Worm (Caenorhabditis elegans) whole organism, young adult: ENCODE measurements around the gene aqp-10.

Experiments
- B0261.1 ChIP-seq: sonication (generic microtip); optimal IDR thresholded peaks from 2 replicates; lab custom pipeline; 2016; ENCODE audit warnings: mild to moderate bottlenecking, missing genetic modification characterization, moderate library complexity, missing compliant biosample characterization
- F23B12.7 ChIP-seq: sonication (generic microtip); optimal IDR thresholded peaks from 2 replicates; lab custom pipeline; 2017; ENCODE audit warnings: missing genetic modification characterization, mild to moderate bottlenecking, missing compliant biosample characterization, antibody characterized with exemption, moderate library complexity; ENCODE audit not compliant: insufficient read depth
- F39B2.1 ChIP-seq: fragments of 200-800 bp; sonication (Bioruptor generic); IDR thresholded peaks from 2 replicates; pipeline ENCODE4 v1.3.6; 2022; ENCODE audit warnings: missing genetic modification reagents, missing genetic modification characterization, missing compliant biosample characterization
- F49E8.2 ChIP-seq: sonication (generic microtip); optimal IDR thresholded peaks from 3 replicates; lab custom pipeline; 2017; ENCODE audit warnings: missing genetic modification characterization, mild to moderate bottlenecking, missing compliant biosample characterization, antibody characterized with exemption, moderate library complexity; ENCODE audit not compliant: insufficient read depth
- F52B5.7 ChIP-seq: sonication (generic microtip); optimal IDR thresholded peaks from 2 replicates; lab custom pipeline; 2016; ENCODE audit warnings: mild to moderate bottlenecking, missing genetic modification characterization, missing compliant biosample characterization
- F55B11.4 ChIP-seq: sonication (generic microtip); optimal IDR thresholded peaks from 2 replicates; lab custom pipeline; 2016; ENCODE audit warnings: missing compliant biosample characterization, missing genetic modification characterization, borderline replicate concordance; ENCODE audit not compliant: insufficient read depth
- F57A8.1 ChIP-seq: fragments of 200-800 bp; sonication (Bioruptor generic); optimal IDR thresholded peaks from 2 replicates; lab custom pipeline; 2018; ENCODE audit warnings: mild to moderate bottlenecking, missing genetic modification characterization, moderate library complexity, missing compliant biosample characterization
- T26A5.8 ChIP-seq: sonication (generic microtip); optimal IDR thresholded peaks from 2 replicates; lab custom pipeline; 2016; ENCODE audit warnings: missing genetic modification characterization, missing compliant biosample characterization
- Y53F4B.3 ChIP-seq: fragments of 200-800 bp; sonication (Bioruptor generic); IDR thresholded peaks from 2 replicates; pipeline ENCODE4 v1.3.6; 2022; ENCODE audit warnings: missing genetic modification reagents, missing genetic modification characterization, missing compliant biosample characterization
- Y67H2A.10 ChIP-seq: fragments of 200-800 bp; sonication (Bioruptor generic); conservative IDR thresholded peaks from 2 replicates; pipeline ENCODE4 v1.3.6; 2022; ENCODE audit warnings: missing genetic modification reagents, missing genetic modification characterization, missing compliant biosample characterization
- athp-1 ChIP-seq: sonication (generic microtip); optimal IDR thresholded peaks from 2 replicates; lab custom pipeline; 2017; ENCODE audit warnings: mild to moderate bottlenecking, missing genetic modification characterization, missing compliant biosample characterization
- bed-2 ChIP-seq: fragments of 200-800 bp; sonication (Bioruptor generic); IDR thresholded peaks from 2 replicates; pipeline ENCODE4 v1.3.6; 2022; ENCODE audit warnings: missing genetic modification reagents, missing genetic modification characterization, missing compliant biosample characterization
- cebp-1 ChIP-seq, 2 experiments: fragments of 200-800 bp in 1 of 2; sonication (Bioruptor generic) in 1 of 2; sonication (generic microtip) in 1 of 2; IDR thresholded peaks in 1 of 2; optimal IDR thresholded peaks in 1 of 2; 2 replicates each; pipeline versions ENCODE4 v1.3.6 to Lab custom; 2017 to 2022; ENCODE audit warnings: missing compliant biosample characterization in 2 of 2, missing genetic modification characterization in 2 of 2, mild to moderate bottlenecking in 1 of 2, missing genetic modification reagents in 1 of 2, moderate library complexity in 1 of 2
- ceh-100 ChIP-seq: fragments of 200-800 bp; sonication (Bioruptor generic); IDR thresholded peaks from 2 replicates; pipeline ENCODE4 v1.3.6; 2022; ENCODE audit warnings: missing genetic modification reagents, missing genetic modification characterization, missing compliant biosample characterization
- ceh-58 ChIP-seq: fragments of 200-800 bp; sonication (Bioruptor generic); IDR thresholded peaks from 2 replicates; pipeline ENCODE4 v1.3.6; 2022; ENCODE audit warnings: missing genetic modification characterization, missing compliant biosample characterization
- ceh-91 ChIP-seq: fragments of 200-800 bp; sonication (Bioruptor generic); IDR thresholded peaks from 2 replicates; pipeline ENCODE4 v1.3.6; 2022; ENCODE audit warnings: missing genetic modification reagents, missing genetic modification characterization, missing compliant biosample characterization
- dox-1 ChIP-seq: fragments of 200-800 bp; sonication (Bioruptor generic); IDR thresholded peaks from 2 replicates; pipeline ENCODE4 v1.3.6; 2022; ENCODE audit warnings: missing genetic modification reagents, missing genetic modification characterization, missing compliant biosample characterization
- dpff-1 ChIP-seq: sonication (generic microtip); optimal IDR thresholded peaks from 2 replicates; lab custom pipeline; 2017; ENCODE audit warnings: mild to moderate bottlenecking, missing genetic modification characterization, missing compliant biosample characterization
- egl-44 ChIP-seq: fragments of 200-800 bp; sonication (Bioruptor generic); IDR thresholded peaks from 2 replicates; pipeline ENCODE4 v1.3.6; 2022; ENCODE audit warnings: missing genetic modification reagents, missing genetic modification characterization, missing compliant biosample characterization
- hrde-1 ChIP-seq: sonication (generic microtip); optimal IDR thresholded peaks from 2 replicates; lab custom pipeline; 2016; ENCODE audit warnings: missing genetic modification characterization, mild to moderate bottlenecking, missing compliant biosample characterization, moderate library complexity, missing genotype, missing genetic modification reagents, borderline replicate concordance
- lag-1 ChIP-seq: fragments of 200-800 bp; sonication (Bioruptor generic); IDR thresholded peaks from 2 replicates; pipeline ENCODE4 v1.3.6; 2022; ENCODE audit warnings: missing genetic modification reagents, missing genetic modification characterization, missing compliant biosample characterization
- lin-54 ChIP-seq: fragments of 200-800 bp; sonication (Bioruptor generic); optimal IDR thresholded peaks from 2 replicates; lab custom pipeline; 2018; ENCODE audit warnings: mild to moderate bottlenecking, missing genetic modification characterization, missing compliant biosample characterization
- lir-1 ChIP-seq: fragments of 200-800 bp; sonication (Bioruptor generic); conservative IDR thresholded peaks from 2 replicates; pipeline ENCODE4 v1.3.6; 2022; ENCODE audit warnings: missing genetic modification reagents, missing genetic modification characterization, missing compliant biosample characterization
- lsy-27 ChIP-seq: sonication (generic microtip); optimal IDR thresholded peaks from 2 replicates; lab custom pipeline; 2017; ENCODE audit warnings: missing genetic modification characterization, mild to moderate bottlenecking, missing compliant biosample characterization, antibody characterized with exemption, missing genotype, borderline replicate concordance; ENCODE audit not compliant: insufficient read depth
- mcd-1 ChIP-seq: fragments of 200-800 bp; sonication (Bioruptor generic); IDR thresholded peaks from 2 replicates; pipeline ENCODE4 v1.3.6; 2022; ENCODE audit warnings: missing genetic modification reagents, missing genetic modification characterization, missing compliant biosample characterization
- mel-28 ChIP-seq: sonication (generic microtip); optimal IDR thresholded peaks from 2 replicates; lab custom pipeline; 2016; ENCODE audit warnings: borderline replicate concordance, mild to moderate bottlenecking, missing genetic modification characterization, missing compliant biosample characterization
- nfya-2 ChIP-seq: fragments of 200-800 bp; sonication (Bioruptor generic); IDR thresholded peaks from 2 replicates; pipeline ENCODE4 v1.3.6; 2022; ENCODE audit warnings: missing genetic modification reagents, missing genetic modification characterization, missing compliant biosample characterization
- nhr-80 ChIP-seq: sonication (generic microtip); optimal IDR thresholded peaks from 2 replicates; lab custom pipeline; 2016; ENCODE audit warnings: missing genetic modification characterization, missing compliant biosample characterization
- sdz-38 ChIP-seq: sonication (generic microtip); optimal IDR thresholded peaks from 2 replicates; lab custom pipeline; 2016; ENCODE audit warnings: missing genotype, missing genetic modification characterization, missing compliant biosample characterization
- sea-2 ChIP-seq: fragments of 200-800 bp; sonication (Bioruptor generic); IDR thresholded peaks from 2 replicates; pipeline ENCODE4 v1.3.6; 2022; ENCODE audit warnings: missing genetic modification characterization, missing compliant biosample characterization
- snpc-1.1 ChIP-seq: sonication (generic microtip); optimal IDR thresholded peaks from 2 replicates; lab custom pipeline; 2017; ENCODE audit warnings: missing genetic modification characterization, mild to moderate bottlenecking, missing compliant biosample characterization, antibody characterized with exemption, moderate library complexity, missing genotype, missing genetic modification reagents; ENCODE audit not compliant: insufficient read depth
- snpc-4 ChIP-seq, 5 experiments: fragments of 150-350 bp in 1 of 5; sonication (generic microtip) in 4 of 5; optimal IDR thresholded peaks; 2 replicates each; lab custom pipeline; 2014 to 2018; ENCODE audit warnings: missing genetic modification characterization in 5 of 5, missing biosample characterization in 3 of 5, antibody characterized with exemption in 2 of 5, mild to moderate bottlenecking in 2 of 5, missing compliant biosample characterization in 2 of 5, missing genotype in 2 of 5, moderate library complexity in 2 of 5, missing genetic modification reagents in 1 of 5
- somi-1 ChIP-seq: fragments of 200-800 bp; sonication (Bioruptor generic); optimal IDR thresholded peaks from 2 replicates; lab custom pipeline; 2018; ENCODE audit warnings: mild to moderate bottlenecking, missing genetic modification characterization, missing compliant biosample characterization
- tbx-9 ChIP-seq: sonication (generic microtip); optimal IDR thresholded peaks from 2 replicates; lab custom pipeline; 2016; ENCODE audit warnings: borderline replicate concordance, missing genetic modification characterization, inconsistent platforms, missing compliant biosample characterization
- tlf-1 ChIP-seq: fragments of 200-800 bp; sonication (Bioruptor generic); optimal IDR thresholded peaks from 2 replicates; lab custom pipeline; 2018; ENCODE audit warnings: mild to moderate bottlenecking, missing genetic modification characterization, missing compliant biosample characterization
- zfh-2 ChIP-seq: fragments of 200-800 bp; sonication (Bioruptor generic); conservative IDR thresholded peaks from 2 replicates; pipeline ENCODE4 v1.3.6; 2022; ENCODE audit warnings: missing genetic modification reagents, missing genetic modification characterization, missing compliant biosample characterization
- ztf-6 ChIP-seq: fragments of 200-800 bp; sonication (Bioruptor generic); IDR thresholded peaks from 2 replicates; pipeline ENCODE4 v1.3.6; 2022; ENCODE audit warnings: missing genetic modification reagents, missing genetic modification characterization, missing compliant biosample characterization

Gene aqp-10

ce11 chrII:9807519-9807972, 37.9 kb upstream of the aqp-10 start, which contains the start of gene cyp-13A8:
Gene cyp-13A8 (minus strand): TSS chrII:9807569.
- no peak for TF ChIP-seq cebp-1 (GFP tag; IDR thresholded peaks at IDR 0.05; lab: Robert Waterston, UW)
- peak; percentile 60 for TF ChIP-seq cebp-1 (tag; optimal IDR thresholded peaks at IDR 0.05; lab: Kevin White, UChicago)
- TF ChIP-seq athp-1 (tag; lab: Kevin White, UChicago) = no peak
- TF ChIP-seq sdz-38 (tag; lab: Kevin White, UChicago) = no peak
- no peak for TF ChIP-seq somi-1
- no peak for TF ChIP-seq hrde-1 (tag; lab: Kevin White, UChicago)
- TF ChIP-seq mcd-1 = no peak
- TF ChIP-seq bed-2 (GFP tag; lab: Robert Waterston, UW) = no peak
- no peak for TF ChIP-seq F23B12.7 (tag; lab: Kevin White, UChicago)
- TF ChIP-seq nhr-80 (tag; lab: Kevin White, UChicago) = peak; percentile 77
- no peak for TF ChIP-seq egl-44 (GFP tag; lab: Robert Waterston, UW)
- no peak for TF ChIP-seq tbx-9 (tag; lab: Kevin White, UChicago)
- TF ChIP-seq, all 124 proteins: peak for 2

ce11 chrII:9803320-9803719, 33.7 kb upstream of the aqp-10 start, which contains the start of gene cyp-13A7:
Gene cyp-13A7 (plus strand): TSS chrII:9803620.
- TF ChIP-seq ceh-58 (GFP tag; lab: Robert Waterston, UW) (no peak), zfh-2 (GFP tag; lab: Robert Waterston, UW) (no peak), lir-1 (no peak), B0261.1 (tag; lab: Kevin White, UChicago) (no peak), snpc-1.1 (no peak), F39B2.1 (no peak), ceh-91 (GFP tag; lab: Robert Waterston, UW) (no peak), F49E8.2 (no peak)

- no peak for TF ChIP-seq sea-2
- no peak for TF ChIP-seq dox-1 (GFP tag; lab: Robert Waterston, UW)
- no peak for TF ChIP-seq nfya-2 (GFP tag; lab: Robert Waterston, UW)
- no peak for TF ChIP-seq F57A8.1 (GFP tag; lab: Kevin White, UChicago)
- TF ChIP-seq snpc-1.1 = no peak
- TF ChIP-seq nhr-80 (tag; lab: Kevin White, UChicago) = peak; percentile 43
- TF ChIP-seq mel-28 (tag; lab: Kevin White, UChicago) = no peak
Measured at ce11 chrII:9802642-9803041, 33.0 kb upstream of the aqp-10 start, which contains the start of gene cyp-13A6. Gene cyp-13A6 (minus strand): TSS chrII:9802821.

- TF ChIP-seq snpc-4 (GFP tag; optimal IDR thresholded peaks at IDR 0.05; lab: Kevin White, UChicago) (no peak), snpc-4 (tag; optimal IDR thresholded peaks at IDR 0.05; lab: Kevin White, UChicago) (no peak), cebp-1 (GFP tag; IDR thresholded peaks at IDR 0.05; lab: Robert Waterston, UW) (no peak), cebp-1 (tag; optimal IDR thresholded peaks at IDR 0.05; lab: Kevin White, UChicago) (peak; percentile 19), nhr-80 (tag; lab: Kevin White, UChicago) (peak; percentile 85)
Measured at ce11 chrII:9800251-9800650, 30.6 kb upstream of the aqp-10 start, which contains the start of gene cyp-13A5. Gene cyp-13A5 (minus strand): TSS chrII:9800362.

- no peak for TF ChIP-seq tlf-1
- TF ChIP-seq nhr-80 (tag; lab: Kevin White, UChicago) = peak; percentile 80
- no peak for TF ChIP-seq ceh-100
Measured at ce11 chrII:9797664-9798063, 28.0 kb upstream of the aqp-10 start, which contains the start of gene cyp-13A4. Gene cyp-13A4 (minus strand): TSS chrII:9797740.

ce11 chrII:9793197-9793596, 23.6 kb upstream of the aqp-10 start, which contains the start of gene cyp-13A3:
Gene cyp-13A3 (minus strand): TSS chrII:9793297.
- TF ChIP-seq lsy-27 (no peak), T26A5.8 (no peak), lin-54 (no peak), tbx-9 (tag; lab: Kevin White, UChicago) (no peak), bed-2 (GFP tag; lab: Robert Waterston, UW) (no peak), F55B11.4 (tag; lab: Kevin White, UChicago) (no peak), Y53F4B.3 (no peak), ztf-6 (no peak), lag-1 (GFP tag; lab: Robert Waterston, UW) (no peak), F52B5.7 (tag; lab: Kevin White, UChicago) (no peak), dpff-1 (tag; lab: Kevin White, UChicago) (no peak), nfya-2 (GFP tag; lab: Robert Waterston, UW) (no peak), Y67H2A.10 (GFP tag; lab: Robert Waterston, UW) (no peak)
